Worm (Caenorhabditis elegans): ENCODE measurements around the gene rmif-2.
"Not testable (repeated sequence)": the region's sequence is repeated elsewhere in the genome, so short reads cannot be mapped to it uniquely, and the experiment has no call there.

- not testable (repeated sequence) for TF ChIP-seq hlh-15 (tag; optimal IDR thresholded peaks at IDR 0.05); unc-86 (tag; optimal IDR thresholded peaks at IDR 0.05); dmd-4 (tag; optimal IDR thresholded peaks at IDR 0.05; ENCODE audit: borderline replicate concordance); T23F11.4 (GFP tag; optimal IDR thresholded peaks at IDR 0.05); ahr-1 (tag; optimal IDR thresholded peaks at IDR 0.05); nhr-11 (tag; optimal IDR thresholded peaks at IDR 0.05); K02D7.2 (tag; optimal IDR thresholded peaks at IDR 0.05); elt-2 (tag; optimal IDR thresholded peaks at IDR 0.05); hlh-8 (tag; optimal IDR thresholded peaks at IDR 0.05); sox-2 (GFP tag; IDR thresholded peaks at IDR 0.05); ama-1 (optimal IDR thresholded peaks at IDR 0.05); madf-2 (tag; optimal IDR thresholded peaks at IDR 0.05); fkh-10 (GFP tag; optimal IDR thresholded peaks at IDR 0.05)
Observed at ce11 chrIV:1217265-1217664, 34.9 kb downstream of the rmif-2 start.
